Fruit fly (Drosophila melanogaster): ENCODE results near the gene vilya.

vilya gene

DNA sequence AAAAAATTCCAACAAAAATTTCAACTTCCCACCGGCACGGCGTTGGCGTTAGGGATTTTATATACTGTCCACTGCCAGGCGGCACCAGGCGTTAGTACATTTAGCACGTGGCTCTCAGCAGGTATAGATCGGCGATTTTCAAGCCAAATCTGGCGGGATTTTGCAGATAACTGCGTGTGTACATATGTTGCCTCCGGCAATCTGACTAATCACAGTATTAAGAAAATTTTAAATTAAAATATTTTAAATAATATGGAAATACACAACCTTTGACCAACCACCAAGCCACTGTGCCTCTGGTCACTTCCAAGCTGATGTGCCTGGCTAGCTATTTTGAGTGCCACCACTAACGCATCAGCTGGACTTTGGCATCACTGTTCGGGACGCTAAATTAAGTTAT is 5.6 kb downstream of the vilya start, which contains the start of the genes ttm50 and CG2712 (continued):
- TF ChIP-seq CG13287 (GFP tag; IDR thresholded peaks at IDR 0.05; ENCODE audit: partially characterized antibody) (no peak), CG6813 (GFP tag; optimal IDR thresholded peaks at IDR 0.05) (no peak), Ada2b (GFP tag; IDR thresholded peaks at IDR 0.05) (no peak), CG14050 (GFP tag; IDR thresholded peaks at IDR 0.05) (peak; percentile 22; the same call in 2 of the 3 replicates), CG14667 (GFP tag; IDR thresholded peaks at IDR 0.05) (peak; percentile 46), CG12942 (GFP tag; optimal IDR thresholded peaks at IDR 0.05) (no peak), CG7372 (GFP tag; IDR thresholded peaks at IDR 0.05) (peak; percentile 40; the same call in 1 of the 2 replicates), danr (GFP tag; IDR thresholded peaks at IDR 0.05) (0 out of 2 replicates have a peak, but pooled peaks have one; percentile 47), crol (GFP tag; IDR thresholded peaks at IDR 0.05) (no peak), yki (optimal IDR thresholded peaks at IDR 0.05) (no peak), CG15514 (GFP tag; optimal IDR thresholded peaks at IDR 0.05) (peak; percentile 82), luna (GFP tag; optimal IDR thresholded peaks at IDR 0.05) (no peak), fu2 (GFP tag; optimal IDR thresholded peaks at IDR 0.05) (no peak), kni (GFP tag; optimal IDR thresholded peaks at IDR 0.05) (no peak), CG13775 (GFP tag; optimal IDR thresholded peaks at IDR 0.05) (peak; percentile 73), Dad (GFP tag; optimal IDR thresholded peaks at IDR 0.05) (no peak), slou (GFP tag; optimal IDR thresholded peaks at IDR 0.05) (no peak), CG16813 (GFP tag; IDR thresholded peaks at IDR 0.05; ENCODE audit: partially characterized antibody) (no peak), slp2 (GFP tag; optimal IDR thresholded peaks at IDR 0.05) (no peak), CG10321 (GFP tag; IDR thresholded peaks at IDR 0.05) (no peak), CG3847 (GFP tag; IDR thresholded peaks at IDR 0.05) (peak; percentile 57), CG7357 (GFP tag; IDR thresholded peaks at IDR 0.05) (no peak), gsb-n (tag; optimal IDR thresholded peaks at IDR 0.05) (no peak), dmrt11E (tag; optimal IDR thresholded peaks at IDR 0.05) (peak; percentile 58), insv (GFP tag; optimal IDR thresholded peaks at IDR 0.05) (peak in 1 of 2 experiments; percentile 23), Mes4 (GFP tag; optimal IDR thresholded peaks at IDR 0.05) (no peak), B-H2 (GFP tag; optimal IDR thresholded peaks at IDR 0.05) (no peak), HLH54F (GFP tag; optimal IDR thresholded peaks at IDR 0.05) (peak; percentile 37), lov (optimal IDR thresholded peaks at IDR 0.05) (no peak), lov (GFP tag; IDR thresholded peaks at IDR 0.05) (no peak), CG3726 (GFP tag; IDR thresholded peaks at IDR 0.05) (no peak), Sry-δ (GFP tag; optimal IDR thresholded peaks at IDR 0.05) (peak; percentile 31), CG10147 (GFP tag; optimal IDR thresholded peaks at IDR 0.05) (peak; percentile 66), CG18011 (GFP tag; optimal IDR thresholded peaks at IDR 0.05) (no peak), GATAe (GFP tag; conservative IDR thresholded peaks at IDR 0.05) (no peak), CG18476 (GFP tag; optimal IDR thresholded peaks at IDR 0.05) (peak; percentile 35), ems (GFP tag; optimal IDR thresholded peaks at IDR 0.05) (no peak), mld (GFP tag; IDR thresholded peaks at IDR 0.05; ENCODE audit: partially characterized antibody) (no peak), Fer2 (tag; optimal IDR thresholded peaks at IDR 0.05) (peak; percentile 27), CG2712 (tag; optimal IDR thresholded peaks at IDR 0.05) (peak; percentile 93), sens-2 (GFP tag; IDR thresholded peaks at IDR 0.05) (no peak), Fer1 (GFP tag; optimal IDR thresholded peaks at IDR 0.05) (peak; percentile 64), Meics (GFP tag; optimal IDR thresholded peaks at IDR 0.05) (peak; percentile 68), esg (GFP tag; conservative IDR thresholded peaks at IDR 0.05) (peak; percentile 25; the same call in 1 of the 2 replicates), CG9215 (GFP tag; IDR thresholded peaks at IDR 0.05) (peak; percentile 64), rib (GFP tag; IDR thresholded peaks at IDR 0.05) (no peak), CG33213 (GFP tag; optimal IDR thresholded peaks at IDR 0.05) (no peak), CG9932 (GFP tag; IDR thresholded peaks at IDR 0.05) (peak; percentile 75), CG3281 (GFP tag; optimal IDR thresholded peaks at IDR 0.05) (peak; percentile 60), nmo (GFP tag; optimal IDR thresholded peaks at IDR 0.05) (peak; percentile 84), cato (GFP tag; optimal IDR thresholded peaks at IDR 0.05; ENCODE audit: borderline replicate concordance) (peak; percentile 45), Max (GFP tag; optimal IDR thresholded peaks at IDR 0.05) (peak; percentile 87)
